Worm (Caenorhabditis elegans) whole organism, L2 larva: Measurements from ENCODE around the gene F28H7.3.

Source experiments
- alr-1 ChIP-seq: fragments of 150-350 bp; optimal IDR thresholded peaks from 2 replicates; lab custom pipeline; 2014; ENCODE audit warnings: missing biosample characterization, missing genetic modification characterization
- ama-1 ChIP-seq: fragments of 150-350 bp; optimal IDR thresholded peaks from 2 replicates; lab custom pipeline; 2018; ENCODE audit warnings: inconsistent platforms
- elt-3 ChIP-seq: sonication (generic microtip); optimal IDR thresholded peaks from 2 replicates; lab custom pipeline; 2017; ENCODE audit warnings: missing biosample characterization, missing genetic modification characterization
- fos-1 ChIP-seq: fragments of 150-350 bp; optimal IDR thresholded peaks from 2 replicates; lab custom pipeline; 2014; ENCODE audit warnings: missing biosample characterization, missing genetic modification characterization
- lsy-2 ChIP-seq, 2 experiments: fragments of 150-350 bp in 1 of 2; sonication (generic microtip) in 1 of 2; optimal IDR thresholded peaks; 2 replicates each; lab custom pipeline; 2014 to 2017; ENCODE audit warnings: missing biosample characterization in 2 of 2, missing genetic modification characterization in 2 of 2
- nhr-11 ChIP-seq: fragments of 150-350 bp; optimal IDR thresholded peaks from 2 replicates; lab custom pipeline; 2014; ENCODE audit warnings: missing biosample characterization, missing genetic modification characterization
- nhr-12 ChIP-seq: fragments of 150-350 bp; optimal IDR thresholded peaks from 2 replicates; lab custom pipeline; 2014; ENCODE audit warnings: missing biosample characterization, missing genetic modification characterization
- nhr-237 ChIP-seq: fragments of 150-350 bp; optimal IDR thresholded peaks from 2 replicates; lab custom pipeline; 2014; ENCODE audit warnings: missing biosample characterization, missing genetic modification characterization
- skn-1 ChIP-seq: sonication (generic microtip); optimal IDR thresholded peaks from 2 replicates; lab custom pipeline; 2017; ENCODE audit warnings: missing biosample characterization, missing genetic modification characterization
- ztf-11 ChIP-seq: sonication (generic microtip); optimal IDR thresholded peaks from 2 replicates; lab custom pipeline; 2017; ENCODE audit warnings: missing biosample characterization, missing genetic modification characterization

ce11 chrV:10776528-10777055, 26.0 kb upstream of the F28H7.3 start, which contains the start of gene D1054.5:
- no peak for TF ChIP-seq nhr-237 (tag; lab: Kevin White, UChicago)
- TF ChIP-seq lsy-2 (tag; optimal IDR thresholded peaks at IDR 0.05; lab: Kevin White, UChicago): no peak
- no peak for TF ChIP-seq skn-1
- no peak for TF ChIP-seq nhr-11 (tag; lab: Kevin White, UChicago)
- peak; percentile 92 for TF ChIP-seq fos-1 (tag; lab: Kevin White, UChicago)
- TF ChIP-seq ama-1 (lab: Kevin White, UChicago): no peak
- TF ChIP-seq alr-1 (tag; lab: Kevin White, UChicago): no peak
- no peak for TF ChIP-seq nhr-12
- no peak for TF ChIP-seq ztf-11
- TF ChIP-seq elt-3 (tag; lab: Kevin White, UChicago): no peak
